Fruit fly (Drosophila melanogaster): ENCODE measurements around the gene Csk.

Gene Csk

dm6 chr3R:11662617-11663016 lies 12.1 kb upstream of the Csk start:
- TF ChIP-seq CG10631 (GFP tag; optimal IDR thresholded peaks at IDR 0.05) (no peak), Eip78C (GFP tag) (no peak), esn (GFP tag; optimal IDR thresholded peaks at IDR 0.05) (no peak), CG8319 (GFP tag; optimal IDR thresholded peaks at IDR 0.05) (no peak), Eip75B (GFP tag; optimal IDR thresholded peaks at IDR 0.05) (no peak), Hr4 (GFP tag; optimal IDR thresholded peaks at IDR 0.05) (peak; percentile 18), Hr38 (GFP tag; optimal IDR thresholded peaks at IDR 0.05) (no peak), fd85E (GFP tag; optimal IDR thresholded peaks at IDR 0.05) (no peak), CG9139 (GFP tag; optimal IDR thresholded peaks at IDR 0.05) (no peak), CG15336 (GFP tag; IDR thresholded peaks at IDR 0.05) (peak; percentile 64), achi (GFP tag; optimal IDR thresholded peaks at IDR 0.05) (no peak), fkh (GFP tag; optimal IDR thresholded peaks at IDR 0.05) (no peak), Met (GFP tag; optimal IDR thresholded peaks at IDR 0.05) (no peak), eg (GFP tag; IDR thresholded peaks at IDR 0.05) (peak; percentile 50; the same call in 2 of the 3 replicates), CG16779 (tag; optimal IDR thresholded peaks at IDR 0.05) (no peak), dac (GFP tag; optimal IDR thresholded peaks at IDR 0.05) (no peak), CG3032 (tag; optimal IDR thresholded peaks at IDR 0.05) (no peak), ss (GFP tag; optimal IDR thresholded peaks at IDR 0.05) (no peak), CG6792 (GFP tag; optimal IDR thresholded peaks at IDR 0.05) (no peak), CG8632 (GFP tag; optimal IDR thresholded peaks at IDR 0.05) (no peak), CG6276 (GFP tag; optimal IDR thresholded peaks at IDR 0.05) (peak; percentile 20), Sox102F (GFP tag; optimal IDR thresholded peaks at IDR 0.05) (no peak), Lpt (GFP tag; optimal IDR thresholded peaks at IDR 0.05) (no peak), CG7368 (GFP tag; optimal IDR thresholded peaks at IDR 0.05) (no peak), CG11294 (GFP tag; IDR thresholded peaks at IDR 0.05) (no peak; the same call in 1 of the 2 replicates), Gug (GFP tag; IDR thresholded peaks at IDR 0.05) (no peak), CG1621 (tag; optimal IDR thresholded peaks at IDR 0.05) (no peak), Ets21C (GFP tag; optimal IDR thresholded peaks at IDR 0.05) (no peak), Smox (GFP tag; optimal IDR thresholded peaks at IDR 0.05) (no peak), fd59A (GFP tag; optimal IDR thresholded peaks at IDR 0.05) (no peak), Blimp-1 (GFP tag; optimal IDR thresholded peaks at IDR 0.05) (no peak), CG32006 (GFP tag; optimal IDR thresholded peaks at IDR 0.05) (peak; percentile 33)

- TF ChIP-seq vri (GFP tag; optimal IDR thresholded peaks at IDR 0.05): no peak
- TF ChIP-seq eg (GFP tag; IDR thresholded peaks at IDR 0.05): peak; percentile 69; the same call in 2 of the 3 replicates
- peak; percentile 39 for TF ChIP-seq acj6 (GFP tag; optimal IDR thresholded peaks at IDR 0.05)
- peak; percentile 59 for TF ChIP-seq pdm3 (GFP tag; optimal IDR thresholded peaks at IDR 0.05)
- peak; percentile 52 for TF ChIP-seq achi (GFP tag; optimal IDR thresholded peaks at IDR 0.05)
- peak; percentile 34 for TF ChIP-seq CG4318 (GFP tag; optimal IDR thresholded peaks at IDR 0.05)
- peak; percentile 26; the same call in 1 of the 2 replicates for TF ChIP-seq CG11294 (GFP tag; IDR thresholded peaks at IDR 0.05)
- no peak for TF ChIP-seq Hr39 (GFP tag; optimal IDR thresholded peaks at IDR 0.05)
- TF ChIP-seq CG34406 (GFP tag; optimal IDR thresholded peaks at IDR 0.05): peak; percentile 24
- peak; percentile 27 for TF ChIP-seq lz (GFP tag; optimal IDR thresholded peaks at IDR 0.05)
- peak; percentile 55 for TF ChIP-seq dsx (GFP tag; optimal IDR thresholded peaks at IDR 0.05; ENCODE audit: poor library complexity, severe bottlenecking)
- TF ChIP-seq CG10669 (GFP tag; optimal IDR thresholded peaks at IDR 0.05): peak; percentile 57
- TF ChIP-seq ss (GFP tag; optimal IDR thresholded peaks at IDR 0.05): peak; percentile 30 to 51
- peak; percentile 51 for TF ChIP-seq CG3919 (GFP tag; optimal IDR thresholded peaks at IDR 0.05)
- TF ChIP-seq Hr38 (GFP tag; optimal IDR thresholded peaks at IDR 0.05): no peak
- peak; percentile 70 for TF ChIP-seq svp (GFP tag)
- TF ChIP-seq Ets21C (GFP tag; optimal IDR thresholded peaks at IDR 0.05): no peak
- peak; percentile 53 for TF ChIP-seq CG6276 (GFP tag; optimal IDR thresholded peaks at IDR 0.05)
- TF ChIP-seq CG8119 (GFP tag; IDR thresholded peaks at IDR 0.05): peak; percentile 66; the same call in 2 of the 3 replicates
- TF ChIP-seq Sox15 (GFP tag; optimal IDR thresholded peaks at IDR 0.05): peak; percentile 11
- no peak for TF ChIP-seq Eip75B (GFP tag; optimal IDR thresholded peaks at IDR 0.05)
- peak; percentile 21 for TF ChIP-seq CG1621 (tag; optimal IDR thresholded peaks at IDR 0.05)
- peak; percentile 64 for TF ChIP-seq CG32006 (GFP tag; optimal IDR thresholded peaks at IDR 0.05)
- peak; percentile 41 for TF ChIP-seq spab (GFP tag; optimal IDR thresholded peaks at IDR 0.05)
- peak; percentile 43 for TF ChIP-seq Ets96B (tag; optimal IDR thresholded peaks at IDR 0.05)
- no peak for TF ChIP-seq Smox (GFP tag; optimal IDR thresholded peaks at IDR 0.05)
- peak; percentile 55 for TF ChIP-seq CG6808 (GFP tag; optimal IDR thresholded peaks at IDR 0.05)
- peak; percentile 91 for TF ChIP-seq Eip78C (GFP tag)
- peak; percentile 6 for TF ChIP-seq topi (GFP tag; optimal IDR thresholded peaks at IDR 0.05)
- TF ChIP-seq CG6854 (GFP tag; optimal IDR thresholded peaks at IDR 0.05): no peak
- TF ChIP-seq Sox102F (GFP tag; optimal IDR thresholded peaks at IDR 0.05): peak; percentile 5
- peak; percentile 9 for TF ChIP-seq dac (GFP tag; optimal IDR thresholded peaks at IDR 0.05)
These were observed 11.2 kb upstream of the Csk start for dm6 chr3R:11661712-11662111.
